Worm (Caenorhabditis elegans) whole organism, mixed stage, embryonic: Measurements from ENCODE around the gene math-20.
"Not testable (repeated sequence)": the region's sequence is repeated elsewhere in the genome, so short reads cannot be mapped to it uniquely, and the experiment has no call there.

ENCODE experiments used
- M03D4.4 ChIP-seq: sonication (generic microtip); optimal IDR thresholded peaks from 2 replicates; lab custom pipeline; 2017; ENCODE audit warnings: mild to moderate bottlenecking, missing genetic modification characterization, missing compliant biosample characterization
- bed-3 ChIP-seq: fragments of 200-800 bp; sonication (Bioruptor generic); optimal IDR thresholded peaks from 3 replicates; lab custom pipeline; 2018; ENCODE audit warnings: mild to moderate bottlenecking, missing genetic modification characterization, moderate library complexity, missing compliant biosample characterization
- blmp-1 ChIP-seq: fragments of 150-350 bp; optimal IDR thresholded peaks from 2 replicates; lab custom pipeline; 2014; ENCODE audit warnings: missing biosample characterization, missing genetic modification characterization
- ceh-39 ChIP-seq: fragments of 150-350 bp; optimal IDR thresholded peaks from 2 replicates; lab custom pipeline; 2014; ENCODE audit warnings: missing biosample characterization, missing genetic modification characterization
- ceh-43 ChIP-seq: fragments of 200-800 bp; sonication (Bioruptor generic); optimal IDR thresholded peaks from 2 replicates; lab custom pipeline; 2018; ENCODE audit warnings: mild to moderate bottlenecking, missing genetic modification characterization, moderate library complexity, missing compliant biosample characterization
- ces-1 ChIP-seq: fragments of 150-350 bp; optimal IDR thresholded peaks from 2 replicates; lab custom pipeline; 2014; ENCODE audit warnings: missing biosample characterization, missing genetic modification reagents, missing genetic modification characterization
- cnd-1 ChIP-seq: fragments of 200-800 bp; sonication (Bioruptor generic); optimal IDR thresholded peaks from 2 replicates; lab custom pipeline; 2018; ENCODE audit warnings: mild to moderate bottlenecking, missing genetic modification characterization, missing compliant biosample characterization
- drap-1 ChIP-seq: fragments of 200-800 bp; sonication (Bioruptor generic); optimal IDR thresholded peaks from 3 replicates; lab custom pipeline; 2018; ENCODE audit warnings: mild to moderate bottlenecking, missing genetic modification characterization, missing compliant biosample characterization
- elt-1 ChIP-seq: sonication (generic microtip); optimal IDR thresholded peaks from 2 replicates; lab custom pipeline; 2017; ENCODE audit warnings: missing genetic modification characterization, mild to moderate bottlenecking, missing compliant biosample characterization, antibody characterized with exemption, moderate library complexity, borderline replicate concordance; ENCODE audit not compliant: insufficient read depth
- flh-1 ChIP-seq: fragments of 200-800 bp; sonication (Bioruptor generic); optimal IDR thresholded peaks from 2 replicates; lab custom pipeline; 2018; ENCODE audit warnings: mild to moderate bottlenecking, missing genetic modification characterization, moderate library complexity, missing compliant biosample characterization
- ham-2 ChIP-seq: fragments of 200-800 bp; sonication (Bioruptor generic); optimal IDR thresholded peaks from 2 replicates; lab custom pipeline; 2018; ENCODE audit warnings: mild to moderate bottlenecking, missing genetic modification characterization, missing compliant biosample characterization
- hlh-1 ChIP-seq: fragments of 150-350 bp; optimal IDR thresholded peaks from 2 replicates; lab custom pipeline; 2014; ENCODE audit warnings: missing biosample characterization, missing genetic modification reagents, missing genetic modification characterization
- lin-13 ChIP-seq: fragments of 150-350 bp; optimal IDR thresholded peaks from 2 replicates; lab custom pipeline; 2014; ENCODE audit warnings: missing biosample characterization, missing genetic modification characterization
- mab-5 ChIP-seq: fragments of 150-350 bp; optimal IDR thresholded peaks from 2 replicates; lab custom pipeline; 2014; ENCODE audit warnings: missing biosample characterization, missing genetic modification characterization
- mls-2 ChIP-seq: sonication (generic microtip); optimal IDR thresholded peaks from 2 replicates; lab custom pipeline; 2016; ENCODE audit warnings: mild to moderate bottlenecking, missing genetic modification characterization, moderate library complexity, missing compliant biosample characterization
- nhr-12 ChIP-seq: fragments of 150-350 bp; optimal IDR thresholded peaks from 2 replicates; lab custom pipeline; 2014; ENCODE audit warnings: missing biosample characterization, missing genetic modification characterization
- nhr-2 ChIP-seq: fragments of 150-350 bp; optimal IDR thresholded peaks from 2 replicates; lab custom pipeline; 2014; ENCODE audit warnings: missing biosample characterization, missing genetic modification characterization
- nhr-237 ChIP-seq: fragments of 150-350 bp; optimal IDR thresholded peaks from 2 replicates; lab custom pipeline; 2014; ENCODE audit warnings: missing biosample characterization, missing genetic modification characterization
- snpc-4 ChIP-seq: fragments of 150-350 bp; optimal IDR thresholded peaks from 2 replicates; lab custom pipeline; 2014; ENCODE audit warnings: missing biosample characterization, missing genetic modification characterization
- sptf-1 ChIP-seq: sonication (generic microtip); optimal IDR thresholded peaks from 2 replicates; lab custom pipeline; 2017; ENCODE audit warnings: mild to moderate bottlenecking, missing genetic modification characterization, moderate library complexity, missing compliant biosample characterization
- unc-120 ChIP-seq: sonication (generic microtip); optimal IDR thresholded peaks from 2 replicates; lab custom pipeline; 2017; ENCODE audit warnings: missing genetic modification characterization, missing compliant biosample characterization; ENCODE audit not compliant: poor library complexity, severe bottlenecking
- unc-39 ChIP-seq: fragments of 150-350 bp; optimal IDR thresholded peaks from 2 replicates; lab custom pipeline; 2014; ENCODE audit warnings: missing biosample characterization, missing genetic modification characterization
- unc-62 ChIP-seq: fragments of 150-350 bp; optimal IDR thresholded peaks from 2 replicates; lab custom pipeline; 2014; ENCODE audit warnings: missing biosample characterization, missing genetic modification reagents, missing genetic modification characterization
- zip-8 ChIP-seq: fragments of 150-350 bp; optimal IDR thresholded peaks from 2 replicates; lab custom pipeline; 2014; ENCODE audit warnings: missing biosample characterization, missing genetic modification characterization
- ztf-11 ChIP-seq: fragments of 150-350 bp; optimal IDR thresholded peaks from 2 replicates; lab custom pipeline; 2014; ENCODE audit warnings: missing biosample characterization, missing genetic modification characterization

math-20 gene

ce11 chrII:2028712-2029111 is 32.4 kb downstream of the math-20 start, which contains the start of gene bath-1:
Gene bath-1 (minus strand): TSS chrII:2028812.
- no peak for TF ChIP-seq lin-13
- TF ChIP-seq mls-2 (tag; lab: Kevin White, UChicago): no peak
- TF ChIP-seq unc-120 (tag; lab: Kevin White, UChicago): no peak

- TF ChIP-seq ham-2 (GFP tag; lab: Kevin White, UChicago): no peak
- TF ChIP-seq flh-1 (GFP tag; lab: Kevin White, UChicago): no peak
- no peak for TF ChIP-seq cnd-1 (tag; lab: Kevin White, UChicago)
- no peak for TF ChIP-seq bed-3
- no peak for TF ChIP-seq unc-120 (tag; lab: Kevin White, UChicago)
- no peak for TF ChIP-seq M03D4.4 (tag; lab: Kevin White, UChicago)
- no peak for TF ChIP-seq elt-1 (tag; lab: Kevin White, UChicago)
- TF ChIP-seq hlh-1 (tag; lab: Kevin White, UChicago): no peak
- no peak for TF ChIP-seq unc-62 (GFP tag; lab: Kevin White, UChicago)
Measured at ce11 chrII:2030367-2030766, 34.0 kb downstream of the math-20 start, which contains the start of gene bath-3. Gene bath-3 (minus strand): TSS chrII:2030467.

ce11 chrII:2031852-2032251 is 35.5 kb downstream of the math-20 start, which contains the start of gene bath-5:
Gene bath-5 (minus strand): TSS chrII:2031952.
- no peak for TF ChIP-seq snpc-4 (tag; lab: Kevin White, UChicago)
- TF ChIP-seq, all 35 proteins: peak for 0

- not testable (repeated sequence) for TF ChIP-seq ces-1; hlh-1 (tag; lab: Kevin White, UChicago); ham-2 (GFP tag; lab: Kevin White, UChicago)
Measured at ce11 chrII:2032282-2032681, 35.9 kb downstream of the math-20 start, which contains the start of gene btb-4. Gene btb-4 (plus strand): TSS chrII:2032316.

- no peak for TF ChIP-seq snpc-4 (tag; lab: Kevin White, UChicago)
- no peak for TF ChIP-seq ztf-11 (tag; lab: Kevin White, UChicago)
- TF ChIP-seq ces-1: no peak
- TF ChIP-seq nhr-237: no peak
- TF ChIP-seq M03D4.4 (tag; lab: Kevin White, UChicago): no peak
- no peak for TF ChIP-seq bed-3
- no peak for TF ChIP-seq ceh-39
- TF ChIP-seq nhr-2: no peak
- TF ChIP-seq nhr-12: no peak
- no peak for TF ChIP-seq blmp-1 (tag; lab: Kevin White, UChicago)
- TF ChIP-seq zip-8 (tag; lab: Kevin White, UChicago): no peak
- TF ChIP-seq unc-120 (tag; lab: Kevin White, UChicago): no peak
- no peak for TF ChIP-seq mls-2 (tag; lab: Kevin White, UChicago)
- no peak for TF ChIP-seq unc-62 (GFP tag; lab: Kevin White, UChicago)
- TF ChIP-seq sptf-1: no peak
- no peak for TF ChIP-seq flh-1 (GFP tag; lab: Kevin White, UChicago)
- no peak for TF ChIP-seq mab-5 (tag; lab: Kevin White, UChicago)
- TF ChIP-seq drap-1 (GFP tag; lab: Kevin White, UChicago): no peak
- no peak for TF ChIP-seq ham-2 (GFP tag; lab: Kevin White, UChicago)
Measured at ce11 chrII:2033286-2033685, 36.9 kb downstream of the math-20 start, which contains the start of gene F59H6.14. Gene F59H6.14 (plus strand): TSS chrII:2033586.

- no peak for TF ChIP-seq mab-5 (tag; lab: Kevin White, UChicago)
- no peak for TF ChIP-seq ceh-39
- TF ChIP-seq ceh-43 (GFP tag; lab: Kevin White, UChicago): no peak
- TF ChIP-seq drap-1 (GFP tag; lab: Kevin White, UChicago): no peak
- no peak for TF ChIP-seq nhr-2
- no peak for TF ChIP-seq ces-1
Measured at ce11 chrII:2039288-2039687, 43.0 kb downstream of the math-20 start, which contains the start of gene bath-19. Gene bath-19 (minus strand): TSS chrII:2039388.

- TF ChIP-seq unc-39 (tag; lab: Kevin White, UChicago): no peak
- no peak for TF ChIP-seq sptf-1
- no peak for TF ChIP-seq zip-8 (tag; lab: Kevin White, UChicago)
- no peak for TF ChIP-seq flh-1 (GFP tag; lab: Kevin White, UChicago)
- no peak for TF ChIP-seq lin-13
- no peak for TF ChIP-seq ceh-43 (GFP tag; lab: Kevin White, UChicago)
- TF ChIP-seq, all 35 proteins: peak for 0
Measured at ce11 chrII:2042447-2042846, 46.1 kb downstream of the math-20 start, which contains the start of gene bath-20. Gene bath-20 (minus strand): TSS chrII:2042547.
